Worm (Caenorhabditis elegans): ENCODE data around the gene cnd-1.
A peak's percentile ranks its signal among the peaks of the same experiment; 100 is the strongest.

Gene cnd-1

DNA sequence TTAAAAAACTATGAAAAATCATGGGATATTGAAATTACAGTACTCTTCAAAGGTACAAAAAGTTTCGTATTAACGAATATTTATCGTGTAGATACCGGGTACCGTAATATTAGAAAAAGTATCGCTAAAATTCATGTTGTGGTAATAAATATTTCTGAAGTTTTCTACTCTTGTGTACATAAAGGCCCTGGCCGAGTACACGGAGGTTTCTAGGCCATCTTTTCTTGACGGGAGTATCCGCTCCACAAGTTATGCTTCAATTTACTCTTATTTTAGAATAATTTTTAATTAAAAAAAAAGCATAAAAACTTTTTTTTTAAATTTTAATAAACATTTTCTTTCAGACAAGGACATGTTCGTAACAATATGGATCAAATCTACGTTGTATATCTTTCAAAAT is 11.3 kb downstream of the cnd-1 start:
- no peak for TF ChIP-seq F13C5.2 (tag; optimal IDR thresholded peaks at IDR 0.05)
- no peak for TF ChIP-seq hmbx-1 (tag; optimal IDR thresholded peaks at IDR 0.05)
- TF ChIP-seq ama-1 (optimal IDR thresholded peaks at IDR 0.05), result no peak
- no peak for TF ChIP-seq scrt-1 (GFP tag; IDR thresholded peaks at IDR 0.05)
- TF ChIP-seq flt-1 (GFP tag; IDR thresholded peaks at IDR 0.05), result no peak
- TF ChIP-seq B0310.2 (tag; optimal IDR thresholded peaks at IDR 0.05), result no peak

ce11 chrIII:5230415-5230814 is 14.0 kb downstream of the cnd-1 start, which contains the start of gene prmt-5:
prmt-5 (plus strand) TSS chrIII:5230555.
- TF ChIP-seq hmg-4 (GFP tag; optimal IDR thresholded peaks at IDR 0.05) (no peak), flt-1 (GFP tag; IDR thresholded peaks at IDR 0.05) (no peak), hmbx-1 (tag; optimal IDR thresholded peaks at IDR 0.05) (no peak), B0310.2 (tag; optimal IDR thresholded peaks at IDR 0.05) (no peak), pes-1 (GFP tag; IDR thresholded peaks at IDR 0.05) (no peak), ceh-13 (GFP tag; optimal IDR thresholded peaks at IDR 0.05) (no peak), sea-1 (GFP tag; conservative IDR thresholded peaks at IDR 0.05) (no peak)

- no peak for TF ChIP-seq tra-4 (tag; optimal IDR thresholded peaks at IDR 0.05)
- TF ChIP-seq tbx-37 (GFP tag; conservative IDR thresholded peaks at IDR 0.05), result no peak
- no peak for TF ChIP-seq scrt-1 (GFP tag; IDR thresholded peaks at IDR 0.05)
- TF ChIP-seq hmbx-1 (tag; optimal IDR thresholded peaks at IDR 0.05), result no peak
- no peak for TF ChIP-seq sea-1 (GFP tag; conservative IDR thresholded peaks at IDR 0.05)
- TF ChIP-seq hmg-4 (GFP tag; optimal IDR thresholded peaks at IDR 0.05), result no peak
- no peak for TF ChIP-seq F13C5.2 (tag; optimal IDR thresholded peaks at IDR 0.05)
- no peak for TF ChIP-seq flt-1 (GFP tag; IDR thresholded peaks at IDR 0.05)
- no peak for TF ChIP-seq pes-1 (GFP tag; IDR thresholded peaks at IDR 0.05)
- no peak for TF ChIP-seq aly-1 (tag; optimal IDR thresholded peaks at IDR 0.05)
- TF ChIP-seq B0310.2 (tag; optimal IDR thresholded peaks at IDR 0.05), result no peak
- no peak for TF ChIP-seq tbx-11 (GFP tag; IDR thresholded peaks at IDR 0.05)
Measured at ce11 chrIII:5229511-5230250, 14.8 kb downstream of the cnd-1 start.

ce11 chrIII:5228839-5229238 is 15.6 kb downstream of the cnd-1 start:
- TF ChIP-seq hmbx-1 (tag; optimal IDR thresholded peaks at IDR 0.05), result no peak

DNA sequence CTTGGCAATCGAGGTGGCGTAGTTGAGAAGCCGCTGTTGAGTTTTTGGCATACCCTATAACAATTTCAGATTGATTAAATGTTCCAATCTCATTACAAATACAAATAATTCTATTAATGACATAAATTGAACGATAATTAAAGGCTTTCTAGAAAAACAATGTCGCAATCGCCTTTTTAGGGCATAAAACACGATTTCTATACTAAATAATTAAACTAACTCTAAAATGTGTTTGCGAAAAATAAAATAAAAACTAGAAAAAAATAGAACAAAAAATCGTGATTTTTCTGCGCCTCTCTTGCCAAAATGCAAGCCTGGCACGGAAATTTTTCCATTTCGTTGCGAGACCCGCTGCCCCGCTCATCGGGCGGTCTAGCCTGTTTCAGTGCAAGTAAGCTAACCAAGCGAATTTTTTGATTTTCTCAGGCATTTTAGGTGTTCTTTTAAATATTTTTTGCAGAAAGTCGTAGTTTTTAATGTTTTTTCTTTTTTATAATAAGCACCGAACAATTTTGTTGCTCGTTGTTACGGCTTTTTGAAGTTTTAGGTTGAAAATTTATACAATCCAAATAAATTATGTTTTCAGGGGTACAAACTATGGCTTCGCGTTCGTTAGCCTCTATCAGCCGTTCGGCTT is 16.5 kb downstream of the cnd-1 start, which contains the start of the genes C34E10.12, C34E10.10 and atp-2:
C34E10.12 (minus strand) TSS at position 51 of the 637 bp plus-strand sequence.
C34E10.10 (minus strand) TSS at position 54 of the 637 bp plus-strand sequence.
atp-2 (plus strand) TSS at position 587 of the 637 bp plus-strand sequence.
- TF ChIP-seq hmg-4 (GFP tag; optimal IDR thresholded peaks at IDR 0.05), result peak; percentile 14
- peak; percentile 51; the same call in 1 of the 2 replicates for TF ChIP-seq pes-1 (GFP tag; IDR thresholded peaks at IDR 0.05)
- TF ChIP-seq hmbx-1 (tag; optimal IDR thresholded peaks at IDR 0.05), result no peak
- TF ChIP-seq ceh-13 (GFP tag; optimal IDR thresholded peaks at IDR 0.05), result no peak
- peak; percentile 75 for TF ChIP-seq F13C5.2 (tag; optimal IDR thresholded peaks at IDR 0.05)

DNA sequence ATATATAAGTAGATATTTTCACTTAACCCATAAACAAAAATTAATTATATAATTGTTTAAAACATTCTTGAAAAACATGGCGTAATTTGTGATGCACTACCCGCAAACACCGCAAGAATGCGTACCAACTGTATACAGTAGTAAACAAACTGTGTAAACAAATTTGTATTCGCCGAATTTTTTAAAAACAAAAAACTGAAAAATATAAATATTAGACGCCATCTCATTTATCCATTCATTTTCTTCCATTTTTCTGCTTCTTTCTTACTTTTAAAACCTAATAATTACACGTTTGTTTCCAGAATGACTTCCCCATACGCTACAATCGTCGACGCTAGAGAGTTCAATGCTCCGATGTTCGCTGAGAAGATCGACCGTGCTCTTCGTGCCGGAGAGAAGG is 19.1 kb downstream of the cnd-1 start, which contains the start of gene nex-1:
nex-1 (plus strand) TSS at position 301 of the 400 bp plus-strand sequence.
- no peak for TF ChIP-seq ceh-13 (GFP tag; optimal IDR thresholded peaks at IDR 0.05)
- TF ChIP-seq scrt-1 (GFP tag; IDR thresholded peaks at IDR 0.05), result no peak
- TF ChIP-seq flt-1 (GFP tag; IDR thresholded peaks at IDR 0.05), result no peak
- no peak for TF ChIP-seq aly-1 (tag; optimal IDR thresholded peaks at IDR 0.05)
- TF ChIP-seq F13C5.2 (tag; optimal IDR thresholded peaks at IDR 0.05), result no peak
- no peak for TF ChIP-seq tbx-37 (GFP tag; conservative IDR thresholded peaks at IDR 0.05)
- no peak for TF ChIP-seq hmg-4 (GFP tag; optimal IDR thresholded peaks at IDR 0.05)
- no peak for TF ChIP-seq hmbx-1 (tag; optimal IDR thresholded peaks at IDR 0.05)
- TF ChIP-seq ama-1 (optimal IDR thresholded peaks at IDR 0.05), result no peak
- no peak for TF ChIP-seq B0310.2 (tag; optimal IDR thresholded peaks at IDR 0.05)
- no peak for TF ChIP-seq ets-7 (tag; optimal IDR thresholded peaks at IDR 0.05)
- no peak for TF ChIP-seq ceh-36 (tag; optimal IDR thresholded peaks at IDR 0.05)
- no peak for TF ChIP-seq pes-1 (GFP tag; IDR thresholded peaks at IDR 0.05)
- TF ChIP-seq tra-4 (tag; optimal IDR thresholded peaks at IDR 0.05), result no peak
- TF ChIP-seq tbx-11 (GFP tag; IDR thresholded peaks at IDR 0.05), result no peak
- TF ChIP-seq hnd-1 (tag; optimal IDR thresholded peaks at IDR 0.05), result no peak
- TF ChIP-seq sea-1 (GFP tag; conservative IDR thresholded peaks at IDR 0.05), result no peak

ce11 chrIII:5224908-5225307 is 19.5 kb downstream of the cnd-1 start:
- TF ChIP-seq B0310.2 (tag; optimal IDR thresholded peaks at IDR 0.05) (no peak), ama-1 (optimal IDR thresholded peaks at IDR 0.05) (no peak), ets-7 (tag; optimal IDR thresholded peaks at IDR 0.05) (no peak), sea-1 (GFP tag; conservative IDR thresholded peaks at IDR 0.05) (no peak), flt-1 (GFP tag; IDR thresholded peaks at IDR 0.05) (no peak), tbx-37 (GFP tag; conservative IDR thresholded peaks at IDR 0.05) (no peak), pes-1 (GFP tag; IDR thresholded peaks at IDR 0.05) (no peak), tra-4 (tag; optimal IDR thresholded peaks at IDR 0.05) (no peak), ceh-13 (GFP tag; optimal IDR thresholded peaks at IDR 0.05) (no peak), aly-1 (tag; optimal IDR thresholded peaks at IDR 0.05) (no peak), F13C5.2 (tag; optimal IDR thresholded peaks at IDR 0.05) (no peak)

DNA sequence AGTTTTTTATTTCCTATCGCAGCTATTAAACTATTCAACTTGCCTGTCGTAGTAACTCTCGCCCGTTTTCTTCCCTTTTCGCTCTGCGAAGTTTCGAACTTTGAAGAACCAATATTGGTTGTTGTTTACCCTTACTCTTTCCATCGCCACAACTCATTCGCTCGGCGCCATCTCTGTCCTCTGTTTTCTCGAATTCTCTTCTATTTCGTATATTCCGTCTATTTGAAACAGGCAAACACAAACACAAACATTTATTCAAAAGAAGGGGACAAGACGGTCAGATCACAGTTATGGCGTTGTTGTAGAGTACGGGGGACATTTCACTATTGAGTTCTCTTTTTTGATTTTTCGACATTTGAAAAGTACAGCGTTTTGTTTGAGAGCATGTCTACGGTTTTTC is 21.7 kb downstream of the cnd-1 start:
- TF ChIP-seq ceh-13 (GFP tag; optimal IDR thresholded peaks at IDR 0.05) (no peak), tbx-11 (GFP tag; IDR thresholded peaks at IDR 0.05) (no peak), hmbx-1 (tag; optimal IDR thresholded peaks at IDR 0.05) (no peak), scrt-1 (GFP tag; IDR thresholded peaks at IDR 0.05) (no peak), flt-1 (GFP tag; IDR thresholded peaks at IDR 0.05) (no peak), B0310.2 (tag; optimal IDR thresholded peaks at IDR 0.05) (no peak), ama-1 (optimal IDR thresholded peaks at IDR 0.05) (no peak), sea-1 (GFP tag; conservative IDR thresholded peaks at IDR 0.05) (no peak), hnd-1 (tag; optimal IDR thresholded peaks at IDR 0.05) (no peak), aly-1 (tag; optimal IDR thresholded peaks at IDR 0.05) (no peak), pes-1 (GFP tag; IDR thresholded peaks at IDR 0.05) (no peak), ets-7 (tag; optimal IDR thresholded peaks at IDR 0.05) (no peak), tra-4 (tag; optimal IDR thresholded peaks at IDR 0.05) (no peak), ceh-36 (tag; optimal IDR thresholded peaks at IDR 0.05) (no peak), tbx-37 (GFP tag; conservative IDR thresholded peaks at IDR 0.05) (no peak), hmg-4 (GFP tag; optimal IDR thresholded peaks at IDR 0.05) (no peak), F13C5.2 (tag; optimal IDR thresholded peaks at IDR 0.05) (no peak)

All from whole organism, early embryonic.